Fruit fly (Drosophila melanogaster): ENCODE results near the gene Dup99B.

Gene Dup99B

DNA sequence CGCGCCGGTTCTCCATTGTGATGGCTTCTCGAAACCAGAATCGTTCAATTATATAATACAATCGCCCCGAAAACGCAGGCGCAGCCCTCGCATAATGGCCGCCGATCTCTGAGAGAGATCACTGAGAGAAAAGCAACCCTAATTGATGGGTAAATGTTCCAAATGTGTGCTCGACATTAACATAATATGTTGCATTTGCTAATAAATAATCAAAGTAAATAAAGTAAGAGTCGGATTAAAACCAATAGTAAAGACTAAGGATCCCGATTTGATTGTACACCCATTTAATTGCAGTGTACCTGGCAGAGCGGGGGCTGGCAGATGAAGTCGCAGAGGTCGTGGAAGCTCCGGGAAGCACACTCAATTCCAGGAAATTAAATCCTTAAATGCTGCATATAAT, 10.6 kb downstream of the Dup99B start:
- TF ChIP-seq CG12605 (GFP tag; IDR thresholded peaks at IDR 0.05) (no peak), fd96Ca (GFP tag; IDR thresholded peaks at IDR 0.05) (no peak), CG15710 (tag; optimal IDR thresholded peaks at IDR 0.05) (no peak), Pif1B (GFP tag; optimal IDR thresholded peaks at IDR 0.05) (no peak), Ets98B (GFP tag; IDR thresholded peaks at IDR 0.05) (no peak), CG32121 (GFP tag; IDR thresholded peaks at IDR 0.05) (no peak), CG14655 (GFP tag; optimal IDR thresholded peaks at IDR 0.05) (no peak), Snoo (tag; optimal IDR thresholded peaks at IDR 0.05) (no peak), CG10348 (GFP tag; IDR thresholded peaks at IDR 0.05) (no peak), CG8159 (tag; optimal IDR thresholded peaks at IDR 0.05) (no peak), CG9948 (tag; optimal IDR thresholded peaks at IDR 0.05) (no peak), CG17806 (tag; optimal IDR thresholded peaks at IDR 0.05) (no peak), CG13204 (GFP tag; optimal IDR thresholded peaks at IDR 0.05) (no peak), CG4496 (GFP tag; IDR thresholded peaks at IDR 0.05) (no peak), EcR (GFP tag; optimal IDR thresholded peaks at IDR 0.05) (no peak), rn (GFP tag; IDR thresholded peaks at IDR 0.05) (no peak), CG34367 (tag; optimal IDR thresholded peaks at IDR 0.05) (no peak), gl (tag; optimal IDR thresholded peaks at IDR 0.05) (no peak)

DNA sequence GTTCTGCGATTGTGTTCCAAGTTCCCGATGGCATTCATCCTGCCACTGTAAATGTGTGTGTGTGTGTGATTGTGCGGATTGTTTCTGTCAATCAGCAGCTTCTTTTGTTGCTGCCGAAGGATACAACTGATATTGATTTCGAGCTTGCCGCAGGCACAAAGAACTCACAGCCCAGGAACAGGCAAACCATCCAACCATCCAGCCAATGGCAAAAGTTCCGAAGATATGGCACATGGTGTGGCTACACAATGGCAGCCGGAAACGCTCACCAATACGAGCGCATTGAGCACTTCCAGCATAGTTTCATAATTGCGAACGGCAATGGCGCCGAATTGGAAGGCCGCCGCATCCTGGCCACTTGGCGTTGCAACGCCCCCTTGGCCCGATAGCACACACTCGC, 13.4 kb downstream of the Dup99B start:
- no peak for TF ChIP-seq CG9948 (tag; optimal IDR thresholded peaks at IDR 0.05)
- no peak for TF ChIP-seq Pif1A (GFP tag; optimal IDR thresholded peaks at IDR 0.05)
- no peak for TF ChIP-seq CG12605 (GFP tag; IDR thresholded peaks at IDR 0.05)
- no peak for TF ChIP-seq EcR (GFP tag; optimal IDR thresholded peaks at IDR 0.05)

DNA sequence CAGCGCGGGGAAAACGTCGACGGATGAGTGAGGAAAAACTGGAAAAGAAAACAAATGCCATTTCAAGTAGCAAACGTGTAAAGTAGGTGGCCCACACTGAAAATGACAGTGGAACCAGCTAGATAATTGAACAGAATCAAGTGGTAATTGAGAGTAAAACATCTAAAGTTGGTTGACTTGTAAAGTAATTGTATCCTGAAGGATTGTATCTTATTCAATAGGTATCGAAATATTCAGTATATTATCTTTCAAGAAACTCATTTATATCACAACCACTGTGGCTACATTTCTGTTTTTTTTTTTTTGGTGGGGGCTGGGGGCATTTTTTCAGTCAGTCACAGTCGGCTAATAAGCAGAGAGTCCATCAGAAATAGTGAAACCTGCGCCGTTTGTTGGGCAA, 16.0 kb downstream of the Dup99B start:
- TF ChIP-seq rn (GFP tag; IDR thresholded peaks at IDR 0.05) (no peak), CG8159 (tag; optimal IDR thresholded peaks at IDR 0.05) (no peak), CG4496 (GFP tag; IDR thresholded peaks at IDR 0.05) (peak; percentile 39; the same call in 1 of the 3 replicates), Ets98B (GFP tag; IDR thresholded peaks at IDR 0.05) (peak; percentile 58; the same call in 1 of the 2 replicates), gl (tag; optimal IDR thresholded peaks at IDR 0.05) (no peak), fd96Ca (GFP tag; IDR thresholded peaks at IDR 0.05) (no peak)

DNA sequence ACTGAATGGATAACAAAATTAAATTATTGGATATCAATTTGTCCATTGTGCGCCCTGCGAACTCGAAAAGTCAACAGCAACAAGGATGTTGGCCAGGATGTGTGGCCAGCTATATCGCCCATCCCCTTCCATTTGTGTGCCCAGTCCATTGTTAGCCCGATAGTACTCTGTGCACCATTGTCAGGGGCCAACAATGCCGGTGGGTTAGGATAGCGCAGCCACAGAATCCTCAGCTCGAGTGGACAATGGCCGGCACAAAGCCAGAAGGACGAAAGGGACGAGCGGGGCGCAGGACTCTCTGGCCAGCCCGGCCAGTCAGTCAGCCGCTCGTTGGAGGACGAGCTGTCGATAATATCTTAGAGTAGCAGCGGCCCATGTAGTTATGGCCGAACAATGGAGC, 17.3 kb downstream of the Dup99B start:
- TF ChIP-seq Pif1B (GFP tag; optimal IDR thresholded peaks at IDR 0.05) (no peak), Pif1A (GFP tag; optimal IDR thresholded peaks at IDR 0.05) (no peak), CG10348 (GFP tag; IDR thresholded peaks at IDR 0.05) (no peak), CG32121 (GFP tag; IDR thresholded peaks at IDR 0.05) (no peak), rn (GFP tag; IDR thresholded peaks at IDR 0.05) (no peak), CG12605 (GFP tag; IDR thresholded peaks at IDR 0.05) (no peak), EcR (GFP tag; optimal IDR thresholded peaks at IDR 0.05) (no peak), CG8301 (tag; optimal IDR thresholded peaks at IDR 0.05) (no peak)

DNA sequence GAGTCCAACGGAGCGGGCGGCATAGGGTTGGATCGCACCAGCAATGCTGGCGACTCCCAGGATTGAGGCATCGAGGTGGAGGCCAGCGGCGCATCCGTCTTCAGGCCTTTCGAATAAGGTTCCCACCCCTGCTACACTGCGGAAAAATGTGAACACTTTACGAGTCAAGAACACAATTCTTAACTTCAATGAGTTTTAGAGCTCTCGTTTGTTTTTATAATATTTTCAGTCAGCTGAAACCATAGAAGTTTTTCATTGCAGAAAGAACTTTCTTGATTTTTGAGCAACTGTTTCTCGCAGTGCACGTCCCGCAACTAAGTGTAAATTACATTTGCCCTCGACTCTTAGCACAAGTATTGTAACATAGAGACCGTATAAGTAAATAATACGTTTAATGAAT, 18.8 kb downstream of the Dup99B start:
- TF ChIP-seq gl (tag; optimal IDR thresholded peaks at IDR 0.05) (no peak), CG8159 (tag; optimal IDR thresholded peaks at IDR 0.05) (no peak), CG10348 (GFP tag; IDR thresholded peaks at IDR 0.05) (no peak), CG4496 (GFP tag; IDR thresholded peaks at IDR 0.05) (no peak), CG17806 (tag; optimal IDR thresholded peaks at IDR 0.05) (no peak), CG9948 (tag; optimal IDR thresholded peaks at IDR 0.05) (no peak)

DNA sequence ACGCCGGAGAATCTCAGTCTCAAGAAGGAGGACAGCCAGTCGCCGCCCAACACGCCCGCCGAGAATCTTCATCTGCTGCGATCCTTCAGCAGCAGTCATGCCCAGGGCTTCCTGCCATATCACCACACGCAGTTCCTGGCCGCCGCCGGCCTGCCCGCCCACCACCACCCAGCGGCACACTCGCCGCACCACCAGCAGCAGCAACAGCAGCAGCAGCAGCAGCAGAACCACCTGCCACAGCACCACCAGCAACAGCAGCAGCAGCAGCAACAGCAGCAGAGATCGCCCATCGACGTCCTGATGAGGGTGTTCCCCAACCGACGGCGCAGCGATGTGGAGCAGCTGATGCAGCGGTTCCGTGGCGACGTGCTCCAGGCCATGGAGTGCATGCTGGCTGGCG, 19.4 kb downstream of the Dup99B start:
- no peak for TF ChIP-seq CG17806 (tag; optimal IDR thresholded peaks at IDR 0.05)
- no peak for TF ChIP-seq CG32121 (GFP tag; IDR thresholded peaks at IDR 0.05)
- no peak for TF ChIP-seq CG12605 (GFP tag; IDR thresholded peaks at IDR 0.05)
- TF ChIP-seq fd96Ca (GFP tag; IDR thresholded peaks at IDR 0.05), result no peak

DNA sequence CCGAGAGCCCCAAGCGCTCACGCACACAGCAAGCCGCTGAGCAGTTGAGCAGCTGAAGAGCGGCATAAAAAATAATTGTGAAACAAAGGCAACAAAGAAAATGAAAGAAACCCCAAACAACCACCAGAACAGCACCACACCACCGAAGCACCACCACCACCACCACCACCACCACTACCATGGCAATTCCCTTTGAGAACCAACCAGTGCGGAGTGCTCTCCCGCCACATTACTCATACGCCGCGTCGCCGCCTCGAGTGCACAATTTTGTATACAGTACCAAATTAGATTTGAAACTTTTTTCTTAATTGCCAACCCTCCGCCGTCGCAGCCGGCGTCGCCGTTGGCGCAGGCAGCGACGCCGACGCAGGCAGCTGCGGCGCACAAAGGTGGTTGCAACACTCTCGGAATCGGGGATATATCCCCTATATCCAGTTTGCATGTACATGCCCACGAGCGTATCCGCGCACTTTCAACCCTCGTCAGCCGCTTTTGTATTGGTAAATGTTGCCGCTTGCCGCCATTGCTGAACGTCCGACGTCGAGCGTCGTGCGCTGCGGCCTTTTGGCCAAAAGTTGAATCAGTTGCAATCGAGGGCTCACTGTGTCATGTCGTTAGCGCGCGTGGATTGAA, 23.1 kb downstream of the Dup99B start, which contains the start of gene dmrt99B:
TSS of gene dmrt99B (plus strand) at position 583 of the 633 bp plus-strand sequence.
- TF ChIP-seq CG12605 (GFP tag; IDR thresholded peaks at IDR 0.05), result no peak
- TF ChIP-seq CG9948 (tag; optimal IDR thresholded peaks at IDR 0.05), result no peak
- TF ChIP-seq EcR (GFP tag; optimal IDR thresholded peaks at IDR 0.05), result no peak
- TF ChIP-seq CG13204 (GFP tag; optimal IDR thresholded peaks at IDR 0.05), result no peak
- no peak for TF ChIP-seq CG8159 (tag; optimal IDR thresholded peaks at IDR 0.05)
- no peak for TF ChIP-seq Pif1A (GFP tag; optimal IDR thresholded peaks at IDR 0.05)

DNA sequence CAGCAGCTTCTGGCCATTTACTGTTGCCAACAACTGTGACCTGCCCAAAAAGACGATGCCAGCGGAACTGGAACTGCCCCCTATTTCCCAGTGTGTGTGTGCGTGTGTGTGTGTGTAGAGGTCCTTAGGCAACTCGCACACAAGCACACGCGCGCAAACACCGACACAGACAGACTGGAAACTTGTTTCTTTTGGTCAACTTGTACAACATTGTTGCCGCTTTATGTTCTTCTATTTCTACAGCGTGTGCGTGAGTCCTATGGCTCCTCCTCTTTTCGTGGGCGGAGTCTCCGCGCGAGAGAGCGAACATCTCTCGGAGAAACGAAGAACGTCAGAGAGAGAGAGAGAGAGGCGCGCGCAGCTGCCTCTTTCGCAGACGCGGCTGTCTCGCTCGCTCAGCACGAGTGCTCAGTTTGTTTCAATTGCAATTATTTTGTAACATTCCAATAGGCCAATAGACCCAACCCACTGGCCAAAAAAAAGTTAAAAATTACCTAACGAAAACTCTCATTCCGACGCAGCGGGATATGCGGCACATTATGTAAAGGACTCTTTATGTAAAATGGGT, 24.1 kb downstream of the Dup99B start:
- TF ChIP-seq Snoo (tag; optimal IDR thresholded peaks at IDR 0.05) (no peak), CG4496 (GFP tag; IDR thresholded peaks at IDR 0.05) (peak; percentile 47; the same call in 1 of the 3 replicates), fd96Ca (GFP tag; IDR thresholded peaks at IDR 0.05) (peak; percentile 10; the same call in 1 of the 3 replicates), CG10348 (GFP tag; IDR thresholded peaks at IDR 0.05) (no peak), CG12605 (GFP tag; IDR thresholded peaks at IDR 0.05) (no peak), CG15710 (tag; optimal IDR thresholded peaks at IDR 0.05) (no peak)
